Worm (Caenorhabditis elegans) whole organism, L2 larva: Measurements from ENCODE around the gene cpr-4.

Experiments used
- C34F6.9 ChIP-seq: fragments of 150-350 bp; optimal IDR thresholded peaks from 2 replicates; lab custom pipeline; 2014; ENCODE audit warnings: missing biosample characterization, missing genetic modification characterization
- F13H6.1 ChIP-seq: sonication (generic microtip); optimal IDR thresholded peaks from 2 replicates; lab custom pipeline; 2016; ENCODE audit warnings: missing genetic modification characterization, missing compliant biosample characterization
- R02D3.7 ChIP-seq: fragments of 150-350 bp; optimal IDR thresholded peaks from 2 replicates; lab custom pipeline; 2014; ENCODE audit warnings: missing biosample characterization, missing genetic modification characterization
- alr-1 ChIP-seq: fragments of 150-350 bp; optimal IDR thresholded peaks from 2 replicates; lab custom pipeline; 2014; ENCODE audit warnings: missing biosample characterization, missing genetic modification characterization
- ama-1 ChIP-seq: fragments of 150-350 bp; optimal IDR thresholded peaks from 2 replicates; lab custom pipeline; 2018; ENCODE audit warnings: inconsistent platforms
- ceh-16 ChIP-seq: fragments of 150-350 bp; optimal IDR thresholded peaks from 2 replicates; lab custom pipeline; 2014; ENCODE audit warnings: missing biosample characterization, missing genetic modification characterization
- crh-2 ChIP-seq: sonication (generic microtip); optimal IDR thresholded peaks from 2 replicates; lab custom pipeline; 2017; ENCODE audit warnings: missing biosample characterization, missing genetic modification characterization
- egl-27 ChIP-seq: sonication (generic microtip); optimal IDR thresholded peaks from 3 replicates; lab custom pipeline; 2017; ENCODE audit warnings: missing biosample characterization, missing genetic modification reagents, missing genetic modification characterization
- elt-1 ChIP-seq: fragments of 150-350 bp; optimal IDR thresholded peaks from 2 replicates; lab custom pipeline; 2014; ENCODE audit warnings: missing biosample characterization, missing genetic modification characterization
- elt-3 ChIP-seq: sonication (generic microtip); optimal IDR thresholded peaks from 2 replicates; lab custom pipeline; 2017; ENCODE audit warnings: missing biosample characterization, missing genetic modification characterization
- fos-1 ChIP-seq: fragments of 150-350 bp; optimal IDR thresholded peaks from 2 replicates; lab custom pipeline; 2014; ENCODE audit warnings: missing biosample characterization, missing genetic modification characterization
- gmeb-1 ChIP-seq: fragments of 150-350 bp; optimal IDR thresholded peaks from 2 replicates; lab custom pipeline; 2014; ENCODE audit warnings: missing biosample characterization, missing genetic modification characterization
- lin-11 ChIP-seq: fragments of 150-350 bp; sonication (generic microtip); optimal IDR thresholded peaks from 2 replicates; lab custom pipeline; 2014; ENCODE audit warnings: missing biosample characterization, missing genetic modification characterization, inconsistent platforms, mixed read lengths
- lin-13 ChIP-seq: fragments of 150-350 bp; optimal IDR thresholded peaks from 2 replicates; lab custom pipeline; 2014; ENCODE audit warnings: missing biosample characterization, missing genetic modification reagents, missing genetic modification characterization
- lin-39 ChIP-seq: fragments of 150-350 bp; optimal IDR thresholded peaks from 2 replicates; lab custom pipeline; 2014; ENCODE audit warnings: missing biosample characterization, missing genetic modification reagents, missing genetic modification characterization
- lsy-2 ChIP-seq, 2 experiments: fragments of 150-350 bp in 1 of 2; sonication (generic microtip) in 1 of 2; optimal IDR thresholded peaks; 2 replicates each; lab custom pipeline; 2014 to 2017; ENCODE audit warnings: missing biosample characterization in 2 of 2, missing genetic modification characterization in 2 of 2
- mab-5 ChIP-seq: fragments of 150-350 bp; optimal IDR thresholded peaks from 2 replicates; lab custom pipeline; 2014; ENCODE audit warnings: missing biosample characterization, missing genetic modification characterization
- mdl-1 ChIP-seq, 2 experiments: fragments of 150-350 bp in 1 of 2; sonication (generic microtip) in 1 of 2; optimal IDR thresholded peaks; 2 replicates each; lab custom pipeline; 2017; ENCODE audit warnings: missing biosample characterization in 2 of 2, missing genetic modification characterization in 2 of 2
- nhr-12 ChIP-seq: fragments of 150-350 bp; optimal IDR thresholded peaks from 2 replicates; lab custom pipeline; 2014; ENCODE audit warnings: missing biosample characterization, missing genetic modification characterization
- nhr-129 ChIP-seq: fragments of 150-350 bp; optimal IDR thresholded peaks from 2 replicates; lab custom pipeline; 2014; ENCODE audit warnings: missing biosample characterization, missing genetic modification characterization
- nhr-21 ChIP-seq: fragments of 150-350 bp; optimal IDR thresholded peaks from 2 replicates; lab custom pipeline; 2014; ENCODE audit warnings: missing biosample characterization, missing genetic modification characterization
- nhr-25 ChIP-seq: fragments of 150-350 bp; sonication (generic microtip); optimal IDR thresholded peaks from 3 replicates; lab custom pipeline; 2014; ENCODE audit warnings: missing biosample characterization, missing genetic modification characterization
- nhr-77 ChIP-seq: fragments of 150-350 bp; optimal IDR thresholded peaks from 2 replicates; lab custom pipeline; 2014; ENCODE audit warnings: missing biosample characterization, missing genetic modification characterization
- peb-1 ChIP-seq: fragments of 150-350 bp; optimal IDR thresholded peaks from 2 replicates; lab custom pipeline; 2014; ENCODE audit warnings: missing biosample characterization, missing genetic modification characterization
- sma-3 ChIP-seq: sonication (generic microtip); optimal IDR thresholded peaks from 2 replicates; lab custom pipeline; 2016; ENCODE audit warnings: missing genetic modification reagents, missing genetic modification characterization, missing compliant biosample characterization
- sma-9 ChIP-seq, 2 experiments: fragments of 150-350 bp in 1 of 2; sonication (generic microtip) in 1 of 2; optimal IDR thresholded peaks; 2 replicates each; lab custom pipeline; 2014 to 2016; ENCODE audit warnings: missing genetic modification characterization in 2 of 2, mild to moderate bottlenecking in 1 of 2, missing biosample characterization in 1 of 2, missing compliant biosample characterization in 1 of 2, missing genetic modification reagents in 1 of 2, moderate library complexity in 1 of 2
- snpc-4 ChIP-seq: fragments of 150-350 bp; optimal IDR thresholded peaks from 2 replicates; lab custom pipeline; 2014; ENCODE audit warnings: missing biosample characterization, missing genetic modification characterization
- zag-1 ChIP-seq: fragments of 150-350 bp; optimal IDR thresholded peaks from 2 replicates; lab custom pipeline; 2014; ENCODE audit warnings: missing biosample characterization, missing genetic modification characterization
- ztf-1 ChIP-seq: fragments of 200-800 bp; sonication (Bioruptor generic); conservative IDR thresholded peaks from 2 replicates; pipeline ENCODE4 v1.3.6; 2022; ENCODE audit warnings: missing genetic modification characterization, missing compliant biosample characterization
- ztf-11 ChIP-seq: sonication (generic microtip); optimal IDR thresholded peaks from 2 replicates; lab custom pipeline; 2017; ENCODE audit warnings: missing biosample characterization, missing genetic modification characterization

Gene cpr-4

DNA sequence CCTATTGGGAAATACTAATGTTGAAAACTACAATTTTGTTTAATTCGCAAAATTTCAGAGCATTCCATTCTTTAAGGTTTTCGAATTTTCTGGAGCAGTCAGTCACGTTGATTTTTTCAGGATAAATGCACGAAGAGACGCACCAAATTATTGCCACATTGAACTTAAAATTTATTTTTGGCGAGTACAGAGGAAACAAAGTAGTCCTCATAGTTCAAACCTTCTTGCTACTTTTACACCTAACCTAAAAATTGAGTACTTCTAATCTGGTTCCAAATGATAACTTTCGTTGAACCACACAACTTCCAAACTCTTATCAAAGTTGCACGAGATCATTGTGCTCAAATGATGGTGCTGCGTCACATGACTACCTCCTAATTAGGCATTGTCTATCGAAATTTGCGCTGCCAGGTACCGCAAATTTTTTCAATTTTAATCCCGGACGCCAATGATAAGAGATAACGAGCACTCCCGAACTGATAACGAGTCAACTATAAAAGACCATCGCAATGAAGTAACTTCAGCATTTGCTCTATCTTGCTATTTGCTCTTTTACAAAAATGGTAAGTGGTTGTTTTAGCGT, at the start of gene cpr-4:
Gene cpr-4 (plus strand): TSS at position 523 of the 583 bp plus-strand sequence.
- no peak for TF ChIP-seq ztf-1 (GFP tag; lab: Robert Waterston, UW)
- peak; percentile 50 for TF ChIP-seq gmeb-1
- no peak for TF ChIP-seq nhr-25 (tag; lab: Kevin White, UChicago)
- no peak for TF ChIP-seq nhr-12
- no peak for TF ChIP-seq ceh-16 (tag; lab: Kevin White, UChicago)
- no peak for TF ChIP-seq mab-5
- peak in 1 of 2 experiments; percentile 8 for TF ChIP-seq mdl-1 (tag; optimal IDR thresholded peaks at IDR 0.05; lab: Kevin White, UChicago)
- TF ChIP-seq alr-1 (tag; lab: Kevin White, UChicago) = no peak
- TF ChIP-seq C34F6.9 (tag; lab: Kevin White, UChicago) = no peak
- peak; percentile 47 for TF ChIP-seq sma-3 (GFP tag; lab: Kevin White, UChicago)
- no peak for TF ChIP-seq nhr-77 (tag; lab: Kevin White, UChicago)
- TF ChIP-seq lsy-2 (tag; optimal IDR thresholded peaks at IDR 0.05; lab: Kevin White, UChicago) = peak in 1 of 2 experiments; percentile 29
- TF ChIP-seq fos-1 (tag; lab: Kevin White, UChicago) = peak; percentile 89
- TF ChIP-seq lin-13 = no peak
- TF ChIP-seq R02D3.7 = no peak
- peak; percentile 20 for TF ChIP-seq ama-1 (lab: Kevin White, UChicago)
- peak; percentile 76 for TF ChIP-seq crh-2 (tag; lab: Kevin White, UChicago)
- TF ChIP-seq nhr-129 (tag; lab: Kevin White, UChicago) = peak; percentile 19
- TF ChIP-seq sma-9 (GFP tag; optimal IDR thresholded peaks at IDR 0.05; lab: Kevin White, UChicago) = peak; percentile 81
- no peak for TF ChIP-seq sma-9 (tag; optimal IDR thresholded peaks at IDR 0.05; lab: Kevin White, UChicago)
- peak; percentile 50 for TF ChIP-seq F13H6.1 (tag; lab: Kevin White, UChicago)
- TF ChIP-seq ztf-11 (tag; lab: Kevin White, UChicago) = no peak

ce11 chrV:6565851-6566386, 48.6 kb upstream of the cpr-4 start, which contains the start of gene K04A8.1:
Gene K04A8.1 (plus strand): TSS chrV:6566336.
- TF ChIP-seq nhr-21 (tag; lab: Kevin White, UChicago) = no peak
- TF ChIP-seq sma-3 (GFP tag; lab: Kevin White, UChicago) = no peak
- TF ChIP-seq lin-39 = no peak
- no peak for TF ChIP-seq nhr-25 (tag; lab: Kevin White, UChicago)
- TF ChIP-seq snpc-4 (tag; lab: Kevin White, UChicago) = no peak
- no peak for TF ChIP-seq C34F6.9 (tag; lab: Kevin White, UChicago)
- no peak for TF ChIP-seq peb-1
- TF ChIP-seq fos-1 (tag; lab: Kevin White, UChicago) = peak; percentile 59
- TF ChIP-seq crh-2 (tag; lab: Kevin White, UChicago) = peak; percentile 15
- no peak for TF ChIP-seq mdl-1 (tag; optimal IDR thresholded peaks at IDR 0.05; lab: Kevin White, UChicago)

ce11 chrV:6575406-6576130, 38.9 kb upstream of the cpr-4 start, which contains the start of gene fut-2:
Gene fut-2 (minus strand): TSS chrV:6575890.
- TF ChIP-seq crh-2 (tag; lab: Kevin White, UChicago) (peak; percentile 3), nhr-21 (tag; lab: Kevin White, UChicago) (no peak), fos-1 (tag; lab: Kevin White, UChicago) (peak; percentile 98), nhr-77 (tag; lab: Kevin White, UChicago) (no peak), egl-27 (tag; lab: Kevin White, UChicago) (no peak), lin-13 (no peak)

- TF ChIP-seq zag-1 (tag; lab: Kevin White, UChicago) (no peak), ztf-11 (tag; lab: Kevin White, UChicago) (no peak), nhr-25 (tag; lab: Kevin White, UChicago) (no peak), crh-2 (tag; lab: Kevin White, UChicago) (no peak), gmeb-1 (no peak), elt-3 (tag; lab: Kevin White, UChicago) (no peak), elt-1 (tag; lab: Kevin White, UChicago) (no peak), lin-11 (tag; lab: Kevin White, UChicago) (no peak), mab-5 (no peak), ama-1 (lab: Kevin White, UChicago) (no peak)
- TF ChIP-seq, all 48 proteins: peak for 0
Observed at ce11 chrV:6576567-6576966, 37.9 kb upstream of the cpr-4 start, which contains the start of gene EGAP9.4. Gene EGAP9.4 (plus strand): TSS chrV:6576867.
